Fruit fly (Drosophila melanogaster): ENCODE data around the gene Dfd.

Dfd gene

DNA sequence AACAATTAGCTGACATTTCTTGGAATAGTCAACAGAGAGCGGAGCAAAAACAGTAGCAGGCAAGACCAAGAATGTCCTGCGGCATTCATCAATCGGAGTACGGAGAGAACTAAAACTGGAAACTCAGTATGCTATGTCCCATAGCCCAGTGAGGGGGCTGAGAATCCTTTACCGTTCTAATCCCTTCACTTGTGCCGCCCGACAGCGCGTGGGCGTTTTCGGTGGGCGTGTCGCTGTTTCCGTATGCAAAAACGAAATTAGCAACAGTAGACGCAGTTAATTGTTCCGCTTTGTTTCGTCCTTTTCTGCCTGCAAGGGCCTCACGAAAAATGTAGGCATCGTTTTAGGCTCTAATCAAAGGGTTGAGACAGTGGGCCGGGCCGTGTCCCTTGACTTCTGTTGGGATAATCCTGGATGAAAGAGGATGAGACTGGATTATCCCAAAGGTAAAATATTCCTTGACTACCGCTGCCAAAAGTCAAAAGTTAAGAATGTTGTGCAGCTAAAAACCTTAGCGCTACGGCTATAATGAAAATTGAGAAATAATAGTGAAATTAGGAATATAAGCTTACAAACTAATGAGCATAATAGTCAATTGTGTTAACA is 13.2 kb downstream of the Dfd start:
- TF ChIP-seq Crg-1 (GFP tag; optimal IDR thresholded peaks at IDR 0.05) (no peak), CG7101 (tag; optimal IDR thresholded peaks at IDR 0.05) (no peak), CG5204 (GFP tag; optimal IDR thresholded peaks at IDR 0.05) (no peak), CG33017 (tag; optimal IDR thresholded peaks at IDR 0.05) (no peak)

DNA sequence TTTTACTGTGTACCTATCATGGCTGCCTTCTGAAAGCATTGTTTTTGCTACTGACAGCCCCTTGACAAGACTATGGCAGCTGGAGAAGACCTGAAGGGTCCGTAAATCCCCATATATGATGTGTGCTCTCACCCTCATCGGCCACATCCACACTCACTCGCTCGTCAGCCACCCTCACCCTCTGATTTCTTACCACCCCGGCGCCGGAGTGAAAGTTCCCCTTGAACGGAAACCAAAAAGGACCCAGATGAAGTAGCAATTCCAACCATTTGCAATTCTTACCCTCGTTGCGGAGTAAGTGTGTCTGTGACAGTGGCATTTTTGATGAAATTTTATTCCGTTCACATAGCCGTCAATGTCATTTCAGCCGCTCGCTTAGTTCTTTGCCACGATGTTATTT is 14.3 kb downstream of the Dfd start:
- no peak for TF ChIP-seq CG1620 (GFP tag; optimal IDR thresholded peaks at IDR 0.05)
- TF ChIP-seq cic (GFP tag; optimal IDR thresholded peaks at IDR 0.05): no peak
- TF ChIP-seq toe (GFP tag; optimal IDR thresholded peaks at IDR 0.05): no peak
- TF ChIP-seq kay (GFP tag; ENCODE audit: borderline replicate concordance): no peak
- no peak for TF ChIP-seq Clk (GFP tag; optimal IDR thresholded peaks at IDR 0.05)
- no peak for TF ChIP-seq CG7101 (tag; optimal IDR thresholded peaks at IDR 0.05)
- no peak for TF ChIP-seq CG5204 (GFP tag; optimal IDR thresholded peaks at IDR 0.05)
- TF ChIP-seq CG7045 (GFP tag; optimal IDR thresholded peaks at IDR 0.05): no peak
- no peak for TF ChIP-seq CG14711 (tag; optimal IDR thresholded peaks at IDR 0.05)
- TF ChIP-seq CG12768 (GFP tag; optimal IDR thresholded peaks at IDR 0.05): no peak
- no peak for TF ChIP-seq tj (GFP tag; optimal IDR thresholded peaks at IDR 0.05)
- TF ChIP-seq ovo (GFP tag; optimal IDR thresholded peaks at IDR 0.05): no peak
- no peak for TF ChIP-seq pad (GFP tag; optimal IDR thresholded peaks at IDR 0.05)
- TF ChIP-seq bab1 (GFP tag; optimal IDR thresholded peaks at IDR 0.05): no peak
- no peak for TF ChIP-seq CG33017 (tag; optimal IDR thresholded peaks at IDR 0.05)
- TF ChIP-seq Hr96 (GFP tag; optimal IDR thresholded peaks at IDR 0.05): no peak
- no peak for TF ChIP-seq Crg-1 (GFP tag; optimal IDR thresholded peaks at IDR 0.05)
- TF ChIP-seq Mnt (GFP tag; optimal IDR thresholded peaks at IDR 0.05): no peak

DNA sequence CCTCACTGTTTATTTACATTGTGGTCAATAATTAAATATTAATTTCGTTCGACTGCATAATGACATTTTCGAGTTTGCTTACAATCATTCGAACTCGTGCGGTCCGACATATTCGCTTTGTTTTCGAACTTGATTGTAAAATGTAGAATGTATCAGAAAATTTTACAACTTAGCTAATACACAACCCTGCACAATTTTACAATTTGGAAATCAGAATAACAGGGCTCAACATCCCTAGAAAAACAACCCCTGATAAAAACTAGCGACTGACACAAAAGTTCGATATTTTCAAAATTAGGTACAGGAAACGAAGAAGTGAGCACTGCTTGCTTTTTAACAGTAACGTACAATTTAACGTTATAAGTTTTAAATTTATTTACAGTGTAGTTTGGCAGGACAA is 15.0 kb downstream of the Dfd start:
- no peak for TF ChIP-seq CG12768 (GFP tag; optimal IDR thresholded peaks at IDR 0.05)

dm6 chr3R:6809873-6810272 is 18.2 kb downstream of the Dfd start:
- TF ChIP-seq Crg-1 (GFP tag; optimal IDR thresholded peaks at IDR 0.05): no peak
- TF ChIP-seq CG7101 (tag; optimal IDR thresholded peaks at IDR 0.05): no peak
- TF ChIP-seq CG1620 (GFP tag; optimal IDR thresholded peaks at IDR 0.05): no peak
- TF ChIP-seq bab1 (GFP tag; optimal IDR thresholded peaks at IDR 0.05): no peak
- no peak for TF ChIP-seq CG11617 (GFP tag; optimal IDR thresholded peaks at IDR 0.05)
- TF ChIP-seq CG33017 (tag; optimal IDR thresholded peaks at IDR 0.05): no peak
- no peak for TF ChIP-seq cnc (optimal IDR thresholded peaks at IDR 0.05)
- no peak for TF ChIP-seq toe (GFP tag; optimal IDR thresholded peaks at IDR 0.05)
- TF ChIP-seq Clk (GFP tag; optimal IDR thresholded peaks at IDR 0.05): no peak
- TF ChIP-seq CG14711 (tag; optimal IDR thresholded peaks at IDR 0.05): no peak
- TF ChIP-seq cic (GFP tag; optimal IDR thresholded peaks at IDR 0.05): no peak
- no peak for TF ChIP-seq CG7045 (GFP tag; optimal IDR thresholded peaks at IDR 0.05)
- no peak for TF ChIP-seq pad (GFP tag; optimal IDR thresholded peaks at IDR 0.05)
- no peak for TF ChIP-seq CG12768 (GFP tag; optimal IDR thresholded peaks at IDR 0.05)
- no peak for TF ChIP-seq tj (GFP tag; optimal IDR thresholded peaks at IDR 0.05)
- TF ChIP-seq Mnt (GFP tag; optimal IDR thresholded peaks at IDR 0.05): no peak

DNA sequence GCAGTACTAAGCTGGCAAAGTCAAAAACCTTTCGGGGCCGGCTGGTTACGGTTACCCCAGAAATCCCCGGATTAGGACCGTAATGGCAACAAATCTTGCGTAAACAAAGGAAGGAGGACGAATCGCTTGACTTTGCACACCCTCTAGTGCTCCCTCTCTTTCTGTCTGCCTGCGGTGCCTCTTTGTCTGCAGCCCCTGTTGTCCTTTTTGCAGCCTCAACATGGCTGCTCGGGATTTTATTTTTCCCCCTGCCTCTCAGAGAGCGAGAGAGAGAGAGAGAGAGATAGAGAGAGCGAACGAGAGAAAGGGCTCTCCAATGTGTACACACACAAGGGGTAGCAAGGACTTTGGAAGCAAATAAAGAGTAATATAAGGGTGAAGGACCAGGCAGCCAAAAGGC is 18.9 kb downstream of the Dfd start:
- TF ChIP-seq CG7045 (GFP tag; optimal IDR thresholded peaks at IDR 0.05): no peak

DNA sequence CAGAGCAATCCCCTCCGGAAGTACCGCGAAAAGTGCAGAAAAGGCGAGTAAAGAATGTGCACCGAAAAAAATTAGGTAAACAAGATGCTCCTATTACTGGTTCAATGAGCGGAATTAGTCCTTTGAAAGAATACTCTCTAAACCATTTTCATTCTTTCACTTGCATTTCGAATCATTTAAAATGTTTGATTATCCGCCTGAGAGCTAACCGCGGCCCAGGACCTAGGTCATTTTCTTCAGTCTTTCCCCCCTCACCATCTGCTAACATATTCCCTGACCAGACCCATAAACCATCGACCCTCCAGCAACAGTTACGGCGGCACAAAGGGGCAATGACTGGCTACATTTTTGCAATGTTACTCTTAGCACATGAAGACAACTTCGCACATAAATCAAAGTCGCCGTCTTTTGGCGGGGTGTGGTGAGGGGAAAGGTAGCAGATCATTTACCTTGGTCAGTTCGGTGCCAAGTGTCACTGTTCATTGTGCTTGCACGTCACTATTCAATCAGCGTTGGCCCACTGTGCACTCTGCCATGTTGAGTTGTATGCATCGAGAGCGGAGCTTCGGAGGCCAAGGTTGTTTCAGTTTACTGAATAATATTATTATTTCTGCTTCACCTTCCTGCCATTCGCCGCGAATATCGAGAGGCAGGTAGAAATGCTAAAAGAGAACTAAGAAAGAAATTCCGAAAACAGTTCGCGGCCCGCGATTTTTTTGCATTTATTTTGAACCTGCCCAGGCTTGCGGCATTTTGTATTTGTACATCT is 20.7 kb downstream of the Dfd start:
- TF ChIP-seq toe (GFP tag; optimal IDR thresholded peaks at IDR 0.05): no peak
- TF ChIP-seq cnc (optimal IDR thresholded peaks at IDR 0.05): no peak
- no peak for TF ChIP-seq kay (GFP tag; ENCODE audit: borderline replicate concordance)
- TF ChIP-seq CG11617 (GFP tag; optimal IDR thresholded peaks at IDR 0.05): no peak
- no peak for TF ChIP-seq Mnt (GFP tag; optimal IDR thresholded peaks at IDR 0.05)
- TF ChIP-seq CG5204 (GFP tag; optimal IDR thresholded peaks at IDR 0.05): no peak
- no peak for TF ChIP-seq Hr96 (GFP tag; optimal IDR thresholded peaks at IDR 0.05)
- TF ChIP-seq CG14711 (tag; optimal IDR thresholded peaks at IDR 0.05): no peak
- TF ChIP-seq CG7101 (tag; optimal IDR thresholded peaks at IDR 0.05): no peak

DNA sequence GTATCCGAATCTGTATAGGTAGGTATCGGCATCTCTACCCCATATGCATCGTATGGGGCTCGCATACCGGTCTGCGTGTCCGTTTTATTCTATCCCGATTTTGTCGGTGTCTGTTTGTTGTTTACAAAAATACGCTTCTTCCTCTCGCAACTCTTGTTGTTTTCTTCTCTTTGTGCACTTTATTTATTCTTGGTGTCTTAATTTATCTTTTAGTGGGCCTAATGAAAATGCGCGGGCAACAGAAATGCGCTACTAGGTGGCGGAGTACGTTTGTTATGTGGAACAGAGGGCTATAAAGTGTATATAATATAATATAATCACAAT is 21.2 kb downstream of the Dfd start:
- TF ChIP-seq Clk (GFP tag; optimal IDR thresholded peaks at IDR 0.05) (no peak), CG1620 (GFP tag; optimal IDR thresholded peaks at IDR 0.05) (no peak), kay (GFP tag; ENCODE audit: borderline replicate concordance) (no peak), pad (GFP tag; optimal IDR thresholded peaks at IDR 0.05) (no peak)

- TF ChIP-seq CG7101 (tag; optimal IDR thresholded peaks at IDR 0.05) (no peak), CG7045 (GFP tag; optimal IDR thresholded peaks at IDR 0.05) (no peak), bab1 (GFP tag; optimal IDR thresholded peaks at IDR 0.05) (no peak)
Measured at dm6 chr3R:6813259-6813658, 21.6 kb downstream of the Dfd start.

Measured in whole organism, adult.